Worm (Caenorhabditis elegans) whole organism, mixed stage, embryonic: ENCODE measurements around the gene C17B7.10.

Source experiments
- mep-1 ChIP-seq: fragments of 150-350 bp; optimal IDR thresholded peaks from 2 replicates; lab custom pipeline; 2017; ENCODE audit warnings: missing biosample characterization, missing genetic modification reagents, missing genetic modification characterization, inconsistent platforms
- nhr-28 ChIP-seq: fragments of 150-350 bp; optimal IDR thresholded peaks from 2 replicates; lab custom pipeline; 2014; ENCODE audit warnings: missing biosample characterization, missing genetic modification characterization
- unc-39 ChIP-seq: fragments of 150-350 bp; optimal IDR thresholded peaks from 2 replicates; lab custom pipeline; 2014; ENCODE audit warnings: missing biosample characterization, missing genetic modification characterization

DNA sequence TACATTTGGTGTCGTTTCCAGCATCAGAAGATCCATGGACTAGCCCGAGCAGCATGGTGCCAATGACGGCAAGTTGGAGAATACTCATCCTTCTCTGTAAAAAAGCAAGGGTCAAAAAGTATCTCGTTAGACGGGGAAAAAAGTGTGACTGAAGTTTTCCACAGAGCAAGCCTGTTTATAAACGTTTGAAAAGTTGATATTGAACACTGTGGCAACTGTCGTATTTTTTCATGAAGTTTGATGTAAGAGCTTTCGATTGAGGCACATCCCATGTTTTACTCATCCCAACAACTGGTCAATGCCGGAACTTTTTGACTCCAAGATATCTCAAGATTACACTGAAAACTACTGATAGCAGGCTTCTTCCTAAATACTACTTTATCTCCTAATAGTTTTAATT, 22.8 kb downstream of the C17B7.10 start, which contains the start of gene F35F10.13:
- TF ChIP-seq mep-1 (tag; lab: Kevin White, UChicago) (no peak), nhr-28 (tag; lab: Kevin White, UChicago) (no peak), unc-39 (tag; lab: Kevin White, UChicago) (no peak)
